Worm (Caenorhabditis elegans) whole organism, midembryonic: ENCODE data around the gene B0250.18.

Experiments used
- T22C8.4 ChIP-seq: fragments of 200-800 bp; sonication (Bioruptor generic); IDR thresholded peaks from 2 replicates; pipeline ENCODE4 v1.3.6; 2022; ENCODE audit warnings: missing genetic modification characterization, missing compliant biosample characterization
- cog-1 ChIP-seq: sonication (generic microtip); optimal IDR thresholded peaks from 2 replicates; lab custom pipeline; 2016; ENCODE audit warnings: missing genetic modification characterization, missing compliant biosample characterization
- flt-1 ChIP-seq: fragments of 200-800 bp; sonication (Bioruptor generic); IDR thresholded peaks from 2 replicates; pipeline ENCODE4 v1.3.6; 2022; ENCODE audit warnings: missing genetic modification characterization, missing compliant biosample characterization
- klf-2 ChIP-seq: fragments of 200-800 bp; sonication (Bioruptor generic); conservative IDR thresholded peaks from 2 replicates; pipeline ENCODE4 v1.3.6; 2022; ENCODE audit warnings: missing genetic modification reagents, missing genetic modification characterization, missing compliant biosample characterization
- med-1 ChIP-seq: sonication (generic microtip); optimal IDR thresholded peaks from 2 replicates; lab custom pipeline; 2017; ENCODE audit warnings: missing genetic modification characterization, mild to moderate bottlenecking, missing compliant biosample characterization, antibody characterized with exemption, missing genetic modification reagents; ENCODE audit not compliant: insufficient read depth
- ref-1 ChIP-seq: fragments of 200-800 bp; sonication (Bioruptor generic); conservative IDR thresholded peaks from 2 replicates; pipeline ENCODE4 v1.3.6; 2022; ENCODE audit warnings: missing genetic modification reagents, missing genetic modification characterization, missing compliant biosample characterization
- tab-1 ChIP-seq: fragments of 200-800 bp; sonication (Bioruptor generic); IDR thresholded peaks from 2 replicates; pipeline ENCODE4 v1.3.6; 2022; ENCODE audit warnings: missing genetic modification characterization, missing compliant biosample characterization
- ztf-23 ChIP-seq: fragments of 200-800 bp; sonication (Bioruptor generic); IDR thresholded peaks from 2 replicates; pipeline ENCODE4 v1.3.6; 2022; ENCODE audit warnings: missing genetic modification reagents, missing genetic modification characterization, missing compliant biosample characterization
- ztf-29 ChIP-seq: fragments of 200-800 bp; sonication (Bioruptor generic); IDR thresholded peaks from 2 replicates; pipeline ENCODE4 v1.3.6; 2022; ENCODE audit warnings: missing genetic modification reagents, missing genetic modification characterization, missing compliant biosample characterization

- TF ChIP-seq tab-1 (GFP tag; lab: Robert Waterston, UW) (no peak), T22C8.4 (GFP tag; lab: Robert Waterston, UW) (no peak), flt-1 (GFP tag; lab: Robert Waterston, UW) (no peak), med-1 (no peak), ref-1 (GFP tag; lab: Robert Waterston, UW) (no peak), ztf-23 (GFP tag; lab: Robert Waterston, UW) (no peak), ztf-29 (no peak), klf-2 (GFP tag; lab: Robert Waterston, UW) (no peak), cog-1 (tag; lab: Kevin White, UChicago) (no peak)
Measured at ce11 chrV:20415415-20415814, 45.3 kb downstream of the B0250.18 start.
